Fruit fly (Drosophila melanogaster) whole organism, embryonic: Measurements from ENCODE around the gene Bace.

Experiments
- ATbp ChIP-seq: fragments of 200-800 bp; sonication (Bioruptor generic); optimal IDR thresholded peaks from 2 replicates; lab custom pipeline; 2017; ENCODE audit warnings: missing biosample characterization, mild to moderate bottlenecking, missing genetic modification characterization, missing genetic modification reagents
- Ada2b ChIP-seq: fragments of 200-800 bp; sonication (Bioruptor generic); IDR thresholded peaks from 2 replicates; pipeline ENCODE4 v1.3.6; 2022; ENCODE audit warnings: missing biosample characterization, missing genetic modification characterization
- CG12659 ChIP-seq: fragments of 200-800 bp; sonication (Bioruptor generic); optimal IDR thresholded peaks from 3 replicates; lab custom pipeline; 2017; ENCODE audit warnings: mild to moderate bottlenecking, missing biosample characterization, missing genetic modification reagents, missing genetic modification characterization
- CG14014 ChIP-seq: fragments of 200-800 bp; sonication (Bioruptor generic); IDR thresholded peaks from 2 replicates; pipeline ENCODE4 v1.3.6; 2022; ENCODE audit warnings: missing biosample characterization, missing genetic modification characterization
- CG15011 ChIP-seq: fragments of 200-800 bp; sonication (Bioruptor generic); optimal IDR thresholded peaks from 3 replicates; lab custom pipeline; 2018; ENCODE audit warnings: missing biosample characterization, mild to moderate bottlenecking, missing genetic modification characterization
- CG1529 ChIP-seq: fragments of 200-800 bp; sonication (Bioruptor generic); optimal IDR thresholded peaks from 3 replicates; lab custom pipeline; 2018; ENCODE audit warnings: missing biosample characterization, missing genetic modification characterization
- CG15479 ChIP-seq: fragments of 200-800 bp; sonication (Bioruptor generic); optimal IDR thresholded peaks from 3 replicates; lab custom pipeline; 2019; ENCODE audit warnings: missing biosample characterization, mild to moderate bottlenecking, missing genetic modification characterization, moderate library complexity
- CG1603 ChIP-seq: fragments of 200-800 bp; sonication (Bioruptor generic); optimal IDR thresholded peaks from 2 replicates; lab custom pipeline; 2019; ENCODE audit warnings: missing biosample characterization, mild to moderate bottlenecking, missing genetic modification characterization, moderate library complexity
- CG17359 ChIP-seq: fragments of 200-800 bp; sonication (Bioruptor generic); optimal IDR thresholded peaks from 3 replicates; lab custom pipeline; 2018; ENCODE audit warnings: missing biosample characterization, mild to moderate bottlenecking, missing genetic modification characterization, moderate library complexity
- CG1792 ChIP-seq: fragments of 200-800 bp; sonication (Bioruptor generic); optimal IDR thresholded peaks from 2 replicates; lab custom pipeline; 2016; ENCODE audit warnings: missing biosample characterization, missing genetic modification characterization
- CG18262 ChIP-seq: fragments of 200-800 bp; optimal IDR thresholded peaks from 3 replicates; lab custom pipeline; 2019; ENCODE audit warnings: missing biosample characterization, mild to moderate bottlenecking, missing genetic modification characterization, moderate library complexity
- CG4282 ChIP-seq: fragments of 200-800 bp; sonication (Bioruptor generic); optimal IDR thresholded peaks from 2 replicates; lab custom pipeline; 2016; ENCODE audit warnings: missing biosample characterization, missing genetic modification characterization
- CG5953 ChIP-seq: fragments of 200-800 bp; sonication (Bioruptor generic); IDR thresholded peaks from 2 replicates; pipeline ENCODE4 v1.3.6; 2022; ENCODE audit warnings: missing biosample characterization, missing genetic modification characterization
- CG6254 ChIP-seq: fragments of 200-800 bp; sonication (Bioruptor generic); optimal IDR thresholded peaks from 3 replicates; lab custom pipeline; 2017; ENCODE audit warnings: mild to moderate bottlenecking, missing biosample characterization, missing genetic modification reagents, missing genetic modification characterization
- CG6791 ChIP-seq: fragments of 200-800 bp; sonication (Bioruptor generic); IDR thresholded peaks from 3 replicates; pipeline ENCODE4 v1.3.6; 2022; ENCODE audit warnings: missing biosample characterization, missing genetic modification characterization; ENCODE audit not compliant: partially characterized antibody
- CG8388 ChIP-seq: fragments of 200-800 bp; sonication (Bioruptor generic); optimal IDR thresholded peaks from 2 replicates; lab custom pipeline; 2019; ENCODE audit warnings: missing biosample characterization, mild to moderate bottlenecking, missing genetic modification characterization, moderate library complexity
- CG8924 ChIP-seq: fragments of 200-800 bp; optimal IDR thresholded peaks from 3 replicates; lab custom pipeline; 2019; ENCODE audit warnings: missing biosample characterization, mild to moderate bottlenecking, missing genetic modification characterization, moderate library complexity
- Chrac-16 ChIP-seq: fragments of 200-800 bp; sonication (Bioruptor generic); optimal IDR thresholded peaks from 3 replicates; lab custom pipeline; 2016; ENCODE audit warnings: missing biosample characterization, missing genetic modification characterization
- Dek ChIP-seq: fragments of 200-800 bp; sonication (Bioruptor generic); optimal IDR thresholded peaks from 3 replicates; lab custom pipeline; 2019; ENCODE audit warnings: missing biosample characterization, mild to moderate bottlenecking, missing genetic modification characterization, moderate library complexity
- Dp ChIP-seq: fragments of 200-800 bp; sonication (Bioruptor generic); optimal IDR thresholded peaks from 2 replicates; lab custom pipeline; 2018; ENCODE audit warnings: missing biosample characterization, mild to moderate bottlenecking, missing genetic modification characterization, moderate library complexity
- E2f2 ChIP-seq: fragments of 200-800 bp; sonication (Bioruptor generic); IDR thresholded peaks from 2 replicates; pipeline ENCODE4 v1.3.6; 2022; ENCODE audit warnings: missing biosample characterization, missing genetic modification characterization
- Eip74EF ChIP-seq, 2 experiments: fragments of 200-800 bp in 1 of 2; fragments of >200 bp in 1 of 2; sonication (Bioruptor generic) in 1 of 2; optimal IDR thresholded peaks; 2 replicates each; lab custom pipeline; 2017 to 2019; ENCODE audit warnings: missing biosample characterization in 2 of 2, missing genetic modification characterization in 2 of 2, mild to moderate bottlenecking in 1 of 2, moderate library complexity in 1 of 2
- MTF-1 ChIP-seq: fragments of 200-800 bp; sonication (Bioruptor generic); optimal IDR thresholded peaks from 2 replicates; lab custom pipeline; 2018; ENCODE audit warnings: missing biosample characterization, mild to moderate bottlenecking, missing genetic modification characterization, borderline replicate concordance
- Neu2 ChIP-seq: fragments of 200-800 bp; sonication (Bioruptor generic); optimal IDR thresholded peaks from 3 replicates; lab custom pipeline; 2016; ENCODE audit warnings: missing biosample characterization, missing genetic modification characterization, borderline replicate concordance
- Nf-YC ChIP-seq: fragments of 200-800 bp; optimal IDR thresholded peaks from 3 replicates; lab custom pipeline; 2019; ENCODE audit warnings: missing biosample characterization, mild to moderate bottlenecking, missing genetic modification characterization, moderate library complexity
- Oaz ChIP-seq: fragments of 200-800 bp; sonication (Bioruptor generic); IDR thresholded peaks from 2 replicates; pipeline ENCODE4 v1.3.6; 2022; ENCODE audit warnings: missing biosample characterization, missing genetic modification characterization
- Ravus ChIP-seq: fragments of 200-800 bp; sonication (Bioruptor generic); IDR thresholded peaks from 2 replicates; pipeline ENCODE4 v1.3.6; 2022; ENCODE audit warnings: missing biosample characterization, missing genetic modification characterization
- Sox100B ChIP-seq: fragments of 200-800 bp; sonication (Bioruptor generic); optimal IDR thresholded peaks from 3 replicates; lab custom pipeline; 2018; ENCODE audit warnings: missing biosample characterization, mild to moderate bottlenecking, missing genetic modification characterization
- Stat92E ChIP-seq, 3 experiments: fragments of >200 bp in 2 of 3; fragments of 200-800 bp in 1 of 3; sonication (Bioruptor generic) in 1 of 3; optimal IDR thresholded peaks; 2 replicates each; lab custom pipeline; 2017 to 2019; ENCODE audit warnings: missing biosample characterization in 3 of 3, missing genetic modification characterization in 3 of 3, mild to moderate bottlenecking in 1 of 3, moderate library complexity in 1 of 3
- Xbp1 ChIP-seq: fragments of 200-800 bp; sonication (Bioruptor generic); optimal IDR thresholded peaks from 3 replicates; lab custom pipeline; 2016; ENCODE audit warnings: missing biosample characterization, mild to moderate bottlenecking, missing genetic modification characterization
- al ChIP-seq: fragments of 200-800 bp; sonication (Bioruptor generic); IDR thresholded peaks from 2 replicates; pipeline ENCODE4 v1.3.6; 2022; ENCODE audit warnings: missing biosample characterization, missing genetic modification characterization
- bigmax ChIP-seq: fragments of 200-800 bp; sonication (Bioruptor generic); optimal IDR thresholded peaks from 2 replicates; lab custom pipeline; 2018; ENCODE audit warnings: missing biosample characterization, mild to moderate bottlenecking, missing genetic modification characterization
- btn ChIP-seq: fragments of 200-800 bp; sonication (Bioruptor generic); optimal IDR thresholded peaks from 2 replicates; lab custom pipeline; 2016; ENCODE audit warnings: missing biosample characterization, missing genetic modification characterization
- disco-r ChIP-seq: fragments of 200-800 bp; sonication (Bioruptor generic); optimal IDR thresholded peaks from 2 replicates; lab custom pipeline; 2016; ENCODE audit warnings: missing biosample characterization, missing genetic modification characterization
- dmrt11E ChIP-seq: fragments of 200-800 bp; sonication (Bioruptor generic); optimal IDR thresholded peaks from 3 replicates; lab custom pipeline; 2018; ENCODE audit warnings: missing biosample characterization, mild to moderate bottlenecking, missing genetic modification characterization, moderate library complexity
- ewg ChIP-seq: fragments of 200-800 bp; sonication (Bioruptor generic); optimal IDR thresholded peaks from 3 replicates; lab custom pipeline; 2017; ENCODE audit warnings: mild to moderate bottlenecking, missing biosample characterization, missing genetic modification reagents, missing genetic modification characterization
- eyg ChIP-seq: fragments of 200-800 bp; sonication (Bioruptor generic); optimal IDR thresholded peaks from 3 replicates; lab custom pipeline; 2016; ENCODE audit warnings: missing biosample characterization, missing genetic modification characterization
- fu2 ChIP-seq: fragments of 200-800 bp; sonication (Bioruptor generic); optimal IDR thresholded peaks from 2 replicates; lab custom pipeline; 2016; ENCODE audit warnings: missing biosample characterization, missing genetic modification characterization
- gcm ChIP-seq: fragments of 200-800 bp; sonication (Bioruptor generic); optimal IDR thresholded peaks from 2 replicates; lab custom pipeline; 2019; ENCODE audit warnings: missing biosample characterization, mild to moderate bottlenecking, missing genetic modification characterization, moderate library complexity
- hb ChIP-seq: fragments of 200-800 bp; sonication (Bioruptor generic); IDR thresholded peaks from 3 replicates; pipeline ENCODE4 v1.3.6; 2022; ENCODE audit warnings: missing biosample characterization, missing genetic modification characterization; ENCODE audit not compliant: partially characterized antibody
- ind ChIP-seq: fragments of 200-800 bp; sonication (Bioruptor generic); optimal IDR thresholded peaks from 3 replicates; lab custom pipeline; 2016; ENCODE audit warnings: missing biosample characterization, missing genetic modification characterization
- lmd ChIP-seq: fragments of 200-800 bp; sonication (Bioruptor generic); IDR thresholded peaks from 2 replicates; pipeline ENCODE4 v1.3.6; 2022; ENCODE audit warnings: missing biosample characterization, missing genetic modification characterization
- luna ChIP-seq: fragments of 200-800 bp; sonication (Bioruptor generic); optimal IDR thresholded peaks from 2 replicates; lab custom pipeline; 2016; ENCODE audit warnings: missing biosample characterization, missing genetic modification characterization
- oc ChIP-seq: fragments of 200-800 bp; sonication (Bioruptor generic); optimal IDR thresholded peaks from 2 replicates; lab custom pipeline; 2018; ENCODE audit warnings: missing biosample characterization, mild to moderate bottlenecking, missing genetic modification characterization, moderate library complexity
- pb ChIP-seq: fragments of 200-800 bp; sonication (Bioruptor generic); optimal IDR thresholded peaks from 3 replicates; lab custom pipeline; 2016; ENCODE audit warnings: missing biosample characterization, missing genetic modification characterization
- pum ChIP-seq: fragments of 200-800 bp; sonication (Bioruptor generic); optimal IDR thresholded peaks from 2 replicates; lab custom pipeline; 2016; ENCODE audit warnings: missing biosample characterization, missing genetic modification characterization
- vvl ChIP-seq: fragments of 200-800 bp; sonication (Bioruptor generic); IDR thresholded peaks from 2 replicates; pipeline ENCODE4 v1.3.6; 2022; ENCODE audit warnings: missing biosample characterization, missing genetic modification characterization
- wdn ChIP-seq: fragments of 200-800 bp; sonication (Bioruptor generic); IDR thresholded peaks from 2 replicates; pipeline ENCODE4 v1.3.6; 2022; ENCODE audit warnings: missing biosample characterization, missing genetic modification characterization

Gene Bace

dm6 chr2L:8534515-8535295 is 38.6 kb upstream of the Bace start (continued):
- TF ChIP-seq ewg (GFP tag; lab: Kevin White, UChicago) (peak; percentile 95), Stat92E (GFP tag; optimal IDR thresholded peaks at IDR 0.05; lab: Kevin White, UChicago) (peak in 1 of 3 experiments; percentile 90), fu2 (peak; percentile 7), Eip74EF (GFP tag; optimal IDR thresholded peaks at IDR 0.05; lab: Kevin White, UChicago) (peak in 1 of 2 experiments; percentile 97), hb (no peak; the same call in 2 of the 3 replicates), lmd (GFP tag; lab: Robert Waterston, UW) (peak; percentile 95), Ada2b (GFP tag; lab: Robert Waterston, UW) (peak; percentile 93), CG14014 (GFP tag; lab: Robert Waterston, UW) (peak; percentile 86), disco-r (GFP tag; lab: Kevin White, UChicago) (peak; percentile 88), CG4282 (GFP tag; lab: Kevin White, UChicago) (peak; percentile 71), ind (GFP tag; lab: Kevin White, UChicago) (peak; percentile 93), CG18262 (tag; lab: Kevin White, UChicago) (peak; percentile 95), CG8924 (tag; lab: Kevin White, UChicago) (peak; percentile 94), CG6791 (GFP tag; lab: Robert Waterston, UW) (no peak; the same call in 2 of the 3 replicates), Oaz (GFP tag; lab: Robert Waterston, UW) (peak; percentile 90), luna (GFP tag; lab: Kevin White, UChicago) (no peak), CG1792 (GFP tag; lab: Kevin White, UChicago) (peak; percentile 40), Dek (tag; lab: Kevin White, UChicago) (peak; percentile 92), CG12659 (peak; percentile 93), Dp (peak; percentile 5), bigmax (GFP tag; lab: Kevin White, UChicago) (peak; percentile 48), Chrac-16 (GFP tag; lab: Kevin White, UChicago) (peak; percentile 90), E2f2 (GFP tag; lab: Robert Waterston, UW) (peak; percentile 80), CG15011 (GFP tag; lab: Kevin White, UChicago) (peak; percentile 91), CG5953 (GFP tag; lab: Robert Waterston, UW) (peak; percentile 93), gcm (GFP tag; lab: Kevin White, UChicago) (peak; percentile 97), CG6254 (GFP tag; lab: Kevin White, UChicago) (peak; percentile 94), Sox100B (GFP tag; lab: Kevin White, UChicago) (peak; percentile 98), pb (peak; percentile 67), MTF-1 (GFP tag; lab: Kevin White, UChicago) (peak; percentile 73), Neu2 (no peak), CG1603 (tag; lab: Kevin White, UChicago) (peak; percentile 94), CG1529 (peak; percentile 98), CG8388 (GFP tag; lab: Kevin White, UChicago) (peak; percentile 96), Ravus (GFP tag; lab: Robert Waterston, UW) (peak; percentile 76), CG17359 (tag; lab: Kevin White, UChicago) (peak; percentile 98), pum (peak; percentile 85), Nf-YC (tag; lab: Kevin White, UChicago) (peak; percentile 83), dmrt11E (peak; percentile 91), btn (GFP tag; lab: Kevin White, UChicago) (peak; percentile 30), oc (tag; lab: Kevin White, UChicago) (peak; percentile 98), eyg (peak; percentile 31), ATbp (GFP tag; lab: Kevin White, UChicago) (peak; percentile 97), vvl (GFP tag; lab: Robert Waterston, UW) (peak; percentile 97), CG15479 (no peak), Xbp1 (peak; percentile 95), wdn (GFP tag; lab: Robert Waterston, UW) (no peak; the same call in 1 of the 2 replicates), al (peak; percentile 65)
